Fruit fly (Drosophila melanogaster): Measurements from ENCODE around the gene exex.
A peak's percentile ranks its signal among the peaks of the same experiment; 100 is the strongest.

exex gene

DNA sequence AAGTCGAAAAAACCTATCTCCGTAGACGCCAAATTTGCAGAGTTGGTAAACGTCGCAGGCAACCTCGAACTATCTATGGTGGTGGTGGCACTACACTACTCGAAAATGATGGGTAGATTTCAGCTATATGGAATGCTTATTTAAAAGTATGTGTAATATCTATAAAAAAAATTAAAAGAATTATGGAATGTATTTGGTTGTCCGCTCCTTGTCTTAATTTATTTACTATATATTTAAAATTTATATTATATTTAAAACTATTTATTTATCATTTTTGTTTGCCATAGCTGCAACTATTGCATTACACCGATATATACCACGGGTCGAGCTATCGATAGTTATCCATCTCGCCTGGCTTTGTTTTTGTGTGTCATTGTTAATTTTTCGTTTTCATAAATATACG is 28.1 kb downstream of the exex start, which contains the start of the genes HP4 and CG8209 (continued):
- TF ChIP-seq Sox14 (GFP tag; optimal IDR thresholded peaks at IDR 0.05) = peak; percentile 70
- TF ChIP-seq achi (GFP tag; optimal IDR thresholded peaks at IDR 0.05) = peak; percentile 84
- peak; percentile 59 for TF ChIP-seq fkh (GFP tag; optimal IDR thresholded peaks at IDR 0.05)
- peak; percentile 66; the same call in 2 of the 3 replicates for TF ChIP-seq CG8119 (GFP tag; IDR thresholded peaks at IDR 0.05)
- TF ChIP-seq Blimp-1 (GFP tag; optimal IDR thresholded peaks at IDR 0.05) = peak; percentile 28
- TF ChIP-seq CG6854 (GFP tag; optimal IDR thresholded peaks at IDR 0.05) = peak; percentile 5
- TF ChIP-seq dsx (GFP tag; optimal IDR thresholded peaks at IDR 0.05; ENCODE audit: poor library complexity, severe bottlenecking) = peak; percentile 81

- TF ChIP-seq Hr39 (GFP tag; optimal IDR thresholded peaks at IDR 0.05) = no peak
- TF ChIP-seq achi (GFP tag; optimal IDR thresholded peaks at IDR 0.05) = no peak
- no peak for TF ChIP-seq Gug (GFP tag; IDR thresholded peaks at IDR 0.05)
- TF ChIP-seq CG11902 (GFP tag; optimal IDR thresholded peaks at IDR 0.05) = no peak
- no peak for TF ChIP-seq CG9139 (GFP tag; optimal IDR thresholded peaks at IDR 0.05)
- no peak for TF ChIP-seq CG8319 (GFP tag; optimal IDR thresholded peaks at IDR 0.05)
- TF ChIP-seq cyc (GFP tag; optimal IDR thresholded peaks at IDR 0.05) = no peak
- no peak for TF ChIP-seq CG31627 (GFP tag; optimal IDR thresholded peaks at IDR 0.05)
- TF ChIP-seq fkh (GFP tag; optimal IDR thresholded peaks at IDR 0.05) = no peak
- no peak for TF ChIP-seq CG3919 (GFP tag; optimal IDR thresholded peaks at IDR 0.05)
- TF ChIP-seq CG6792 (GFP tag; optimal IDR thresholded peaks at IDR 0.05) = no peak
- no peak for TF ChIP-seq Eip78C (GFP tag)
- TF ChIP-seq Met (GFP tag; optimal IDR thresholded peaks at IDR 0.05) = no peak
Observed at dm6 chr3L:7978550-7978776, 30.5 kb downstream of the exex start, which contains the start of gene Pop4. TSS of gene Pop4 (minus strand) at chr3L:7978650.

DNA sequence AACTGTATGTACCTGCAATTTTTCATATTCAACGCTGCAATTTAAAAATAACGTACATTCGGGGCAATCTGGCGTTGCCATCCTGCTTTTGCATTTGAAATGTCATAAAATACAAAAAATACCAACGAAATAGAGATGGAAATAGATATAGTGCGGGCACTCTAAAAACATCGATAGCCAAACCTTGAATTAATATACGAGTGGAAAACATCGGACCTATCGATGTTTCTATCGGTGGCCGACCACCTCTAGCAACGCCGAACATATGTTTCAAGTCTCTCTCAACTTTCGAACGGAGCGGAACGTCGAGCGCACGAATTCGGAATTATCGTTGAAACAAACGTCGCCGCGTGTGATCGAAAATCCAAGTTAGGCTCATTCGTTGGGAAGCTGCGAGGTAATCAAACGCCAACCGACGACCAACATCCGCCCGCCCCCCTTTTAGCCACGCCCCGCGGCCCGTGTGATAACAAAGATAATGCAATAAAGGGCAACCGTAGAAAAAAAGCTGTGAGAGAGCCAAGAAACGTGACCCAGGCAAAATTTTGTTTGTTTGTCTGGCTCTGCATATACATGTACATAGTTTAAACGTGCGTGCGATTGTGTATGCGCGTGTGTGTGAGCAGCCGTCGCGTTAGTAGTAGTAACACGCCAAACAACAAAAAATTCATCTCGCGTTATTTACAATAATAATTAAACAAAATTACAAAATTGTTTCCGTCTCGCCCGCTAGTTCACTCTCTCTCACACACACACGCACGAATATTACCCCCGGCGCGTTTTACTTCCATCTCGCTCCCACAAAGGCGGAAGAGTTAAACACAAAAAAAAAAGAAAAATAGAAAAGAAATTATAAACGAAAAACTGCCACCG is 31.0 kb downstream of the exex start, which contains the start of gene nmo:
Gene nmo (plus strand): TSS at position 270 of the 873 bp plus-strand sequence.
- no peak for TF ChIP-seq Lpt (GFP tag; optimal IDR thresholded peaks at IDR 0.05)
- no peak for TF ChIP-seq CG10631 (GFP tag; optimal IDR thresholded peaks at IDR 0.05)
- TF ChIP-seq cyc (GFP tag; optimal IDR thresholded peaks at IDR 0.05) = peak; percentile 44
- no peak for TF ChIP-seq Hr39 (GFP tag; optimal IDR thresholded peaks at IDR 0.05)
- TF ChIP-seq CG6792 (GFP tag; optimal IDR thresholded peaks at IDR 0.05) = no peak
- TF ChIP-seq acj6 (GFP tag; optimal IDR thresholded peaks at IDR 0.05) = no peak
- TF ChIP-seq lz (GFP tag; optimal IDR thresholded peaks at IDR 0.05) = no peak
- no peak for TF ChIP-seq CG16779 (tag; optimal IDR thresholded peaks at IDR 0.05)
- TF ChIP-seq CG3919 (GFP tag; optimal IDR thresholded peaks at IDR 0.05) = peak; percentile 53
- TF ChIP-seq CG32006 (GFP tag; optimal IDR thresholded peaks at IDR 0.05) = no peak
- TF ChIP-seq CG6854 (GFP tag; optimal IDR thresholded peaks at IDR 0.05) = peak; percentile 80
- TF ChIP-seq topi (GFP tag; optimal IDR thresholded peaks at IDR 0.05) = peak; percentile 39
- no peak for TF ChIP-seq pdm3 (GFP tag; optimal IDR thresholded peaks at IDR 0.05)
- no peak for TF ChIP-seq fd85E (GFP tag; optimal IDR thresholded peaks at IDR 0.05)
- TF ChIP-seq Eip93F (GFP tag; optimal IDR thresholded peaks at IDR 0.05) = no peak
- TF ChIP-seq CG9139 (GFP tag; optimal IDR thresholded peaks at IDR 0.05) = no peak
- peak; percentile 21 to 64 for TF ChIP-seq ss (GFP tag; optimal IDR thresholded peaks at IDR 0.05)
- no peak for TF ChIP-seq CG11902 (GFP tag; optimal IDR thresholded peaks at IDR 0.05)
- no peak for TF ChIP-seq Sox15 (GFP tag; optimal IDR thresholded peaks at IDR 0.05)
- no peak for TF ChIP-seq CG11762 (GFP tag; optimal IDR thresholded peaks at IDR 0.05; ENCODE audit: insufficient read depth)
- TF ChIP-seq CG6276 (GFP tag; optimal IDR thresholded peaks at IDR 0.05) = no peak
- no peak for TF ChIP-seq dac (GFP tag; optimal IDR thresholded peaks at IDR 0.05)
- peak; percentile 3 for TF ChIP-seq esn (GFP tag; optimal IDR thresholded peaks at IDR 0.05)
- TF ChIP-seq CG11294 (GFP tag; IDR thresholded peaks at IDR 0.05) = no peak
- peak; percentile 8 for TF ChIP-seq CG31627 (GFP tag; optimal IDR thresholded peaks at IDR 0.05)
- no peak for TF ChIP-seq CG1621 (tag; optimal IDR thresholded peaks at IDR 0.05)
- peak; percentile 86 for TF ChIP-seq fkh (GFP tag; optimal IDR thresholded peaks at IDR 0.05)
- TF ChIP-seq net (GFP tag; optimal IDR thresholded peaks at IDR 0.05) = no peak
- peak; percentile 68 for TF ChIP-seq Eip78C (GFP tag)
- TF ChIP-seq dsx (GFP tag; optimal IDR thresholded peaks at IDR 0.05; ENCODE audit: poor library complexity, severe bottlenecking) = peak; percentile 24
